Worm (Caenorhabditis elegans) whole organism, early embryonic: ENCODE results near the gene wdr-37.

Experiments
- ama-1 ChIP-seq: fragments of 150-350 bp; optimal IDR thresholded peaks from 2 replicates; lab custom pipeline; 2014
- ets-7 ChIP-seq: sonication (generic microtip); optimal IDR thresholded peaks from 2 replicates; lab custom pipeline; 2016; ENCODE audit warnings: missing genotype, missing genetic modification characterization, missing compliant biosample characterization
- hmbx-1 ChIP-seq: sonication (generic microtip); optimal IDR thresholded peaks from 2 replicates; lab custom pipeline; 2016; ENCODE audit warnings: mild to moderate bottlenecking, missing genetic modification characterization, missing compliant biosample characterization

DNA sequence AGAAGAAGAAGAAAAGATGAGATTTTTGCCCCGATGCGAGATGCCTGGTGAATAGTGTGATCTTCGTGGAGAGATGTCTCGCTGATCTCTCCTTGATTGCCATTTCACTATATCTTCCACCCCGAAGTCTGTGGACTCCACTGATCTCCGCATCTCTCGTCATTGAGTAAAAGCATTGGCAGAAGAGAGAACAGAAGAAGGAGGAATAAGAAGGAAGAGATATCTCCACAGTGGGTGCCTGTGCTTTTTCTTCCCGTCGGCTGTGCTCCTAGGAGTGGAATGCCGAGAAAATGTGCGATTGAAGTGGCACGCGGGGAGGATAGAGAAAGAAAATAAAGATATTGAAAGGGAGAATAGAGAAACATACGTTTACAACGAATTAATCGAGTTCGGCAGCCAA is 36.2 kb downstream of the wdr-37 start:
- TF ChIP-seq hmbx-1 (tag; lab: Kevin White, UChicago) (no peak), ets-7 (tag; lab: Kevin White, UChicago) (no peak), ama-1 (lab: Kevin White, UChicago) (no peak)
